Fruit fly (Drosophila melanogaster) whole organism, pupa: ENCODE measurements around the gene CG9691.

Source experiments
- CG10348 ChIP-seq: fragments of 200-800 bp; sonication (Bioruptor generic); IDR thresholded peaks from 2 replicates; pipeline ENCODE4 v1.3.6; 2022; ENCODE audit warnings: missing biosample characterization, missing genetic modification characterization
- CG12605 ChIP-seq: fragments of 200-800 bp; sonication (Bioruptor generic); IDR thresholded peaks from 2 replicates; pipeline ENCODE4 v1.3.6; 2022; ENCODE audit warnings: missing biosample characterization, missing genetic modification characterization
- CG13204 ChIP-seq: fragments of 200-800 bp; sonication (Bioruptor generic); optimal IDR thresholded peaks from 2 replicates; lab custom pipeline; 2018; ENCODE audit warnings: missing biosample characterization, mild to moderate bottlenecking, missing genetic modification characterization, moderate library complexity
- CG14655 ChIP-seq: fragments of 200-800 bp; sonication (Bioruptor generic); optimal IDR thresholded peaks from 3 replicates; lab custom pipeline; 2017; ENCODE audit warnings: mild to moderate bottlenecking, missing biosample characterization, missing genetic modification reagents, missing genetic modification characterization
- CG15710 ChIP-seq: fragments of 200-800 bp; sonication (Bioruptor generic); optimal IDR thresholded peaks from 2 replicates; lab custom pipeline; 2018; ENCODE audit warnings: missing biosample characterization, mild to moderate bottlenecking, missing genetic modification characterization, moderate library complexity
- CG17806 ChIP-seq: fragments of 200-800 bp; sonication (Bioruptor generic); optimal IDR thresholded peaks from 2 replicates; lab custom pipeline; 2018; ENCODE audit warnings: missing biosample characterization, mild to moderate bottlenecking, missing genetic modification characterization, moderate library complexity
- CG32121 ChIP-seq: fragments of 200-800 bp; sonication (Bioruptor generic); IDR thresholded peaks from 2 replicates; pipeline ENCODE4 v1.3.6; 2022; ENCODE audit warnings: missing biosample characterization, missing genetic modification characterization
- CG34367 ChIP-seq: fragments of 200-800 bp; sonication (Bioruptor generic); optimal IDR thresholded peaks from 2 replicates; lab custom pipeline; 2018; ENCODE audit warnings: missing biosample characterization, mild to moderate bottlenecking, missing genetic modification characterization
- CG4496 ChIP-seq: fragments of 200-800 bp; sonication (Bioruptor generic); IDR thresholded peaks from 3 replicates; pipeline ENCODE4 v1.3.6; 2022; ENCODE audit warnings: missing biosample characterization, missing genetic modification characterization
- CG8159 ChIP-seq: fragments of 200-800 bp; sonication (Bioruptor generic); optimal IDR thresholded peaks from 3 replicates; lab custom pipeline; 2018; ENCODE audit warnings: missing biosample characterization, mild to moderate bottlenecking, missing genetic modification characterization, moderate library complexity
- CG8301 ChIP-seq: fragments of 200-800 bp; sonication (Bioruptor generic); optimal IDR thresholded peaks from 2 replicates; lab custom pipeline; 2018; ENCODE audit warnings: missing biosample characterization, mild to moderate bottlenecking, missing genetic modification characterization
- CG9948 ChIP-seq: fragments of 200-800 bp; sonication (Bioruptor generic); optimal IDR thresholded peaks from 2 replicates; lab custom pipeline; 2018; ENCODE audit warnings: missing biosample characterization, mild to moderate bottlenecking, missing genetic modification characterization, moderate library complexity
- D1 ChIP-seq: fragments of 200-800 bp; sonication (Bioruptor generic); optimal IDR thresholded peaks from 2 replicates; lab custom pipeline; 2018; ENCODE audit warnings: missing biosample characterization, mild to moderate bottlenecking, missing genetic modification characterization, moderate library complexity
- EcR ChIP-seq: fragments of 200-800 bp; sonication (Bioruptor generic); optimal IDR thresholded peaks from 3 replicates; lab custom pipeline; 2019; ENCODE audit warnings: missing biosample characterization, missing genetic modification characterization, mild to moderate bottlenecking, moderate library complexity, missing genetic modification reagents
- Ets98B ChIP-seq: fragments of 200-800 bp; sonication (Bioruptor generic); IDR thresholded peaks from 2 replicates; pipeline ENCODE4 v1.3.6; 2022; ENCODE audit warnings: missing biosample characterization, missing genetic modification characterization
- Pif1A ChIP-seq: fragments of 200-800 bp; sonication (Bioruptor generic); optimal IDR thresholded peaks from 3 replicates; lab custom pipeline; 2016; ENCODE audit warnings: missing biosample characterization, missing genetic modification characterization
- Pif1B ChIP-seq: fragments of 200-800 bp; sonication (Bioruptor generic); optimal IDR thresholded peaks from 3 replicates; lab custom pipeline; 2016; ENCODE audit warnings: missing biosample characterization, missing genetic modification characterization
- Snoo ChIP-seq: fragments of 200-800 bp; sonication (Bioruptor generic); optimal IDR thresholded peaks from 3 replicates; lab custom pipeline; 2017; ENCODE audit warnings: missing biosample characterization, mild to moderate bottlenecking, missing genetic modification characterization, inconsistent platforms
- fd96Ca ChIP-seq: fragments of 200-800 bp; sonication (Bioruptor generic); IDR thresholded peaks from 3 replicates; pipeline ENCODE4 v1.3.6; 2022; ENCODE audit warnings: missing biosample characterization, missing genetic modification characterization
- gl ChIP-seq: fragments of 200-800 bp; sonication (Bioruptor generic); optimal IDR thresholded peaks from 2 replicates; lab custom pipeline; 2018; ENCODE audit warnings: missing biosample characterization, mild to moderate bottlenecking, missing genetic modification characterization
- rn ChIP-seq: fragments of 200-800 bp; sonication (Bioruptor generic); IDR thresholded peaks from 2 replicates; pipeline ENCODE4 v1.3.6; 2022; ENCODE audit warnings: missing biosample characterization, missing genetic modification characterization

CG9691 gene

DNA sequence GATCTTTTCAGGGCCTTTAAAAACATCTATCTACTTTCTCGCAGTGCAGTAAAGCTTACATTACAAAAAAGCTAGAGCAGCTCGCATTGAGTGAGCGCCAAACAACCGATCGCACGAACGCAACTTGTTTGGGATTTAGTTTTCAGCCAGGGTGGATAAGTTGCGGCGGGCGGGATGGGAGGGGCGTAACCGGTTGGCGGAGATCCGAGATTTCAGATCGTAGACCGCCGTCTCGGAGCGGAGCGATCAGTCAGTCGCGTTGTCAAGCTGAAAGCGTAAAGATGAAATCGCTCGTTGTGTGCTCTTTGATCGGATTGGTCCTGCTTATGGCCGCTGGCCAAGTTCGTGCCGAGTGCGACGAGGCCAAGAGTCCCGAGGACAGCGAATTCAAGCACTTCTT, at the start of gene CG9691:
Gene CG9691 (plus strand): TSS at position 222 of the 400 bp plus-strand sequence.
- TF ChIP-seq CG10348 (GFP tag; lab: Robert Waterston, UW) (no peak), CG14655 (GFP tag; lab: Kevin White, UChicago) (peak; percentile 28), rn (GFP tag; lab: Robert Waterston, UW) (no peak), CG17806 (tag; lab: Kevin White, UChicago) (peak; percentile 23), Ets98B (GFP tag; lab: Robert Waterston, UW) (peak; percentile 67), CG8301 (tag; lab: Kevin White, UChicago) (peak; percentile 5), CG9948 (tag; lab: Kevin White, UChicago) (no peak), CG15710 (tag; lab: Kevin White, UChicago) (peak; percentile 35), CG12605 (GFP tag; lab: Robert Waterston, UW) (no peak), Snoo (tag; lab: Kevin White, UChicago) (no peak), Pif1A (GFP tag; lab: Kevin White, UChicago) (peak; percentile 33), CG8159 (tag; lab: Kevin White, UChicago) (peak; percentile 18), CG4496 (GFP tag; lab: Robert Waterston, UW) (peak; percentile 68; the same call in 2 of the 3 replicates), CG32121 (GFP tag; lab: Robert Waterston, UW) (peak; percentile 56), CG13204 (GFP tag; lab: Kevin White, UChicago) (peak; percentile 63), CG34367 (no peak), EcR (GFP tag; lab: Kevin White, UChicago) (peak; percentile 58), D1 (no peak), gl (tag; lab: Kevin White, UChicago) (no peak), fd96Ca (peak; percentile 52; the same call in 1 of the 3 replicates), Pif1B (GFP tag; lab: Kevin White, UChicago) (no peak)

DNA sequence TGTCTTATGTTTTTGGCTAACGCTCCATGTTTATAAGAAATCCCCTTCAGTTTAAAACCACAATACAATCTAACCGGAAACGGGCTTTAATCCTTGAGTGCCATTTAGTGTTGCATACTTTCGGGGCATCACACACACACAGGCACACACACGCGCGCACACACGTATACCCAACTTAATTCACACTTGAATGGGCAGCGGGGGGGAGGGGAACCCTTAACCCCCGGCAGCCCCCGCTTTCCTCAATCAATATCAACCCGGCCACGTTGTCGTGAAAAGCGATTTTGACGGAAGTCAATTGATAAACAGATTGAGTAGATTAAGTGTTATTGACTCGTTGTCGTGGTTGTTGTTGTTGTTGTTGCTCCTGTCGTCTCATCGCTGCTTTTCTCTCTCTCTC, 36.7 kb upstream of the CG9691 start:
- TF ChIP-seq Pif1A (GFP tag; lab: Kevin White, UChicago) (no peak), Ets98B (GFP tag; lab: Robert Waterston, UW) (no peak), CG9948 (tag; lab: Kevin White, UChicago) (no peak), D1 (no peak), CG10348 (GFP tag; lab: Robert Waterston, UW) (no peak), Pif1B (GFP tag; lab: Kevin White, UChicago) (no peak), CG8301 (tag; lab: Kevin White, UChicago) (no peak), CG8159 (tag; lab: Kevin White, UChicago) (no peak), CG17806 (tag; lab: Kevin White, UChicago) (no peak), CG15710 (tag; lab: Kevin White, UChicago) (no peak), fd96Ca (no peak), CG12605 (GFP tag; lab: Robert Waterston, UW) (no peak)

DNA sequence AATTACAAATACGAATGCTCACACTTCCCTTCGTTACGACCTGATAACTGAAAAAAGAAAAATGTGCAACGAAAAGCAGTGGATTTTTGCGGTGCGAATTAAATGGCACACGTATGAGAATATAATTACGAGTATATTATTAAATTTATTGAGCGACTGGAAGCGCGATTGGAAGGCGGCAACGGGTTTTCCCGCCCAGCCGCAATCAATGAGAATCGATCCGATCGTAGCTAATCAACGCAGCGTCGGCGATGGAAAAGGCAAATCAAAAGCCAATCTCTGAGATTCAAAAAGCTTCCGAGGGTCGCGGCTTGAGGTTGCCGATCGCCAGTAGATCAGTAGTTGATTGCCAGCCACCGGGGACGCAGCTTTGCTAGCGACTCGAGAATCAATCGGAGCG, 19.4 kb upstream of the CG9691 start, which contains the start of gene Ser7:
Gene Ser7 (plus strand): TSS at position 352 of the 400 bp plus-strand sequence.
- TF ChIP-seq CG13204 (GFP tag; lab: Kevin White, UChicago), result no peak
- no peak for TF ChIP-seq fd96Ca
- no peak for TF ChIP-seq Pif1B (GFP tag; lab: Kevin White, UChicago)

DNA sequence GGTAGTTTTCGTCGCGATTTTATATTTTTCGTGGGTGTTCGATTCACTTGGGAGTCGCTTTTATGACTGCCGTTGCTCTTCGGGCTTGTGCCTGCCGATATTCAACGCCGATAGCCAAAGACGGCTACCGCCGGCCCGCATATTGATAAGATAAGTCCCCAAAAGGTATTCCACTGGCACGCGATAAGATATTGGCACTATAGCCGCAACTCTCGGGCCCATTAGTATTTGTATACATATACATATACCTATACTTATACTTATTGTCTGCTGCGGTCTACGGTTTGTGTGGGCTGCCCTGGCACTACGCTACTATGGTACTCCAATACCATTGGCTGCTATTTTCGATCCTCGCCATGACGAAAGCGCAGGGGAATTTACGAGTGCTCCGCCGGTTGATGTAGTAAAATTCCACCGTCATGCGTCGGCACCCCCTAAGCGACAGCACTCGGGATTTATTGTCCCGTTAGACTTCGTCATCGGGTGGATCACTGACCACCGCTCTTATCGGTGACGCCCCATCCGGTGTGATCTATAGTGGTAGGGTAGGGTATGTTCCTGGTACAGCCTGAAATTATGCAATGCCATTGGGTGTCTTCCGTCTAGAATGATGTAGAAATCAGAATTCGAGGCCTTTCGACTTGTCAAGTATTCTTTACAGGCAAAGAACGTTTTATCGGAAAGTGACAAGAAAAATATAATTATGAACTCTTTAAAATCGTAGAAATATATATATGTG, 15.6 kb upstream of the CG9691 start, which contains the start of gene CG45060:
Gene CG45060 (minus strand): TSS at position 59 of the 739 bp plus-strand sequence.
- no peak for TF ChIP-seq Pif1A (GFP tag; lab: Kevin White, UChicago)
- TF ChIP-seq CG4496 (GFP tag; lab: Robert Waterston, UW), result 0 out of 3 replicates have a peak, but pooled peaks have one; percentile 32
- TF ChIP-seq EcR (GFP tag; lab: Kevin White, UChicago), result peak; percentile 46
- TF ChIP-seq, all 21 proteins: peak for 2

DNA sequence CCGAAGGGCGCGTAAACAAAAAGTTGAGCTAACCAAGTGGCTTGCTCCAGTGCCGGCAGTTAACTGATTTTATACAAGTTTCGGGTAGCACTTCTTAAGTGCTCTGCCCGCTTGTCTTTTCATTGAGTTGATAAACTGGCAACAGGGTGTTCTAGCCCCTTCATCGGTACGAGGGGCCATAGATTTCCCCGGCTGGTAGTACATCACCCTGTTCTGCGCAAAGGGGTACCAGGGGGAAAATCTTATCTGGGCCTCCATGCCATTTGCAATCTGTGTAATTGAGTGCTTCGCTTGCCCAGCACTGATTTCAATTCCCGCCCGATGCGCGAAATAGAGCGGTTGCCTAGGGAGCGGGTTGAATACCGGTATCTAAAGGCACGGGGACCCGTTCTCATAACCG, 12.6 kb upstream of the CG9691 start, which contains the start of gene CG45061:
Gene CG45061 (minus strand): TSS at position 71 of the 400 bp plus-strand sequence.
- no peak for TF ChIP-seq CG8159 (tag; lab: Kevin White, UChicago)
- no peak for TF ChIP-seq CG8301 (tag; lab: Kevin White, UChicago)
- no peak for TF ChIP-seq EcR (GFP tag; lab: Kevin White, UChicago)
- TF ChIP-seq fd96Ca, result 0 out of 3 replicates have a peak, but pooled peaks have one; percentile 33
- TF ChIP-seq Ets98B (GFP tag; lab: Robert Waterston, UW), result 0 out of 2 replicates have a peak, but pooled peaks have one; percentile 16
- no peak for TF ChIP-seq CG13204 (GFP tag; lab: Kevin White, UChicago)
- TF ChIP-seq CG12605 (GFP tag; lab: Robert Waterston, UW), result no peak

DNA sequence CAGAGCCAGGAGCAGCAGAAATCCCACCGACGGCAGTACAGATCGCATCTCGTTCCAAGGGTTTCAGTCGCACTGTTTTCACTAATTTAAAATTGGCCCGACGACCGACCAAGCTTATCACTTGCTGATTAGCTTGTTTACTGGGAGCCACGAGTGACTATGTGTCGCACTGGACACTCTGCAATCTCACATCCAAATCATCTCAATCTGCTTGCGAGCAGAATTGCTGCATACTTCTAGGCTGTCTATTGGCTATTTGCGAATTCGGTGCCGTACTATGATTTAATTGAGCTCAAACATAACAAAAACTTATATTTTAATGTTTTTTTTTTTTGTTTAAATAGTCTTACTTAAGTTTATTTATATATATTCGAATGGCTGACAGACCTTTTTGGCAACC, 10.3 kb upstream of the CG9691 start, which contains the start of gene CG32695:
Gene CG32695 (minus strand): TSS at position 141 of the 400 bp plus-strand sequence.
- TF ChIP-seq CG17806 (tag; lab: Kevin White, UChicago), result no peak
- TF ChIP-seq Ets98B (GFP tag; lab: Robert Waterston, UW), result no peak
- no peak for TF ChIP-seq Pif1A (GFP tag; lab: Kevin White, UChicago)
- TF ChIP-seq D1, result no peak
- TF ChIP-seq CG14655 (GFP tag; lab: Kevin White, UChicago), result no peak
- TF ChIP-seq CG32121 (GFP tag; lab: Robert Waterston, UW), result no peak
- no peak for TF ChIP-seq EcR (GFP tag; lab: Kevin White, UChicago)
- TF ChIP-seq CG34367, result no peak
- no peak for TF ChIP-seq rn (GFP tag; lab: Robert Waterston, UW)
- no peak for TF ChIP-seq Pif1B (GFP tag; lab: Kevin White, UChicago)
- TF ChIP-seq CG13204 (GFP tag; lab: Kevin White, UChicago), result no peak
- no peak for TF ChIP-seq fd96Ca
- TF ChIP-seq CG10348 (GFP tag; lab: Robert Waterston, UW), result no peak
- no peak for TF ChIP-seq Snoo (tag; lab: Kevin White, UChicago)
- TF ChIP-seq gl (tag; lab: Kevin White, UChicago), result no peak
- TF ChIP-seq CG9948 (tag; lab: Kevin White, UChicago), result no peak
- TF ChIP-seq CG8159 (tag; lab: Kevin White, UChicago), result no peak
- no peak for TF ChIP-seq CG8301 (tag; lab: Kevin White, UChicago)
- TF ChIP-seq CG12605 (GFP tag; lab: Robert Waterston, UW), result no peak
- no peak for TF ChIP-seq CG4496 (GFP tag; lab: Robert Waterston, UW)
